Worm (Caenorhabditis elegans) whole organism, L3 larva: ENCODE data around the gene K08E7.8.

Source experiments
- R02D3.7 ChIP-seq: fragments of 150-350 bp; optimal IDR thresholded peaks from 2 replicates; lab custom pipeline; 2014; ENCODE audit warnings: missing biosample characterization, missing genetic modification characterization
- aly-2 ChIP-seq: fragments of 150-350 bp; optimal IDR thresholded peaks from 2 replicates; lab custom pipeline; 2014; ENCODE audit warnings: missing biosample characterization, missing genetic modification characterization
- ama-1 ChIP-seq: fragments of 150-350 bp; optimal IDR thresholded peaks from 2 replicates; lab custom pipeline; 2018
- ceh-16 ChIP-seq: sonication (generic microtip); optimal IDR thresholded peaks from 2 replicates; lab custom pipeline; 2017; ENCODE audit warnings: missing biosample characterization, missing genetic modification characterization
- ceh-28 ChIP-seq: fragments of 150-350 bp; optimal IDR thresholded peaks from 2 replicates; lab custom pipeline; 2014; ENCODE audit warnings: missing biosample characterization, missing genetic modification reagents, missing genetic modification characterization
- ceh-82 ChIP-seq: fragments of 150-350 bp; optimal IDR thresholded peaks from 2 replicates; lab custom pipeline; 2014; ENCODE audit warnings: missing biosample characterization, missing genetic modification characterization
- ceh-9 ChIP-seq: sonication (generic microtip); optimal IDR thresholded peaks from 2 replicates; lab custom pipeline; 2018; ENCODE audit warnings: missing biosample characterization, missing genetic modification characterization
- daf-12 ChIP-seq: fragments of 150-350 bp; optimal IDR thresholded peaks from 2 replicates; lab custom pipeline; 2014; ENCODE audit warnings: missing biosample characterization, missing genetic modification reagents, missing genetic modification characterization
- egl-27 ChIP-seq: sonication (generic microtip); optimal IDR thresholded peaks from 4 replicates; lab custom pipeline; 2017; ENCODE audit warnings: missing biosample characterization, missing genetic modification reagents, missing genetic modification characterization
- egl-5 ChIP-seq: fragments of 150-350 bp; optimal IDR thresholded peaks from 2 replicates; lab custom pipeline; 2017; ENCODE audit warnings: missing biosample characterization, missing genetic modification reagents, missing genetic modification characterization, inconsistent platforms
- elt-1 ChIP-seq: fragments of 150-350 bp; optimal IDR thresholded peaks from 2 replicates; lab custom pipeline; 2014; ENCODE audit warnings: missing biosample characterization, missing genetic modification characterization
- elt-2 ChIP-seq: sonication (generic microtip); optimal IDR thresholded peaks from 2 replicates; lab custom pipeline; 2016; ENCODE audit warnings: missing genetic modification reagents, mild to moderate bottlenecking, missing genetic modification characterization, missing compliant biosample characterization
- eor-1 ChIP-seq, 2 experiments: fragments of 150-350 bp; optimal IDR thresholded peaks; 2 replicates each; lab custom pipeline; 2014 to 2018; ENCODE audit warnings: missing biosample characterization in 2 of 2, missing genetic modification characterization in 2 of 2
- hmg-11 ChIP-seq: sonication (generic microtip); optimal IDR thresholded peaks from 2 replicates; lab custom pipeline; 2016; ENCODE audit warnings: missing genetic modification characterization, missing compliant biosample characterization
- lin-15B ChIP-seq: fragments of 150-350 bp; optimal IDR thresholded peaks from 2 replicates; lab custom pipeline; 2014; ENCODE audit warnings: missing biosample characterization, missing genetic modification characterization
- lin-39 ChIP-seq: fragments of 150-350 bp; optimal IDR thresholded peaks from 2 replicates; lab custom pipeline; 2018; ENCODE audit warnings: missing biosample characterization, missing genetic modification reagents, missing genetic modification characterization
- lsy-12 ChIP-seq: sonication (generic microtip); optimal IDR thresholded peaks from 2 replicates; lab custom pipeline; 2016; ENCODE audit warnings: mild to moderate bottlenecking, missing genetic modification characterization, missing compliant biosample characterization
- mdl-1 ChIP-seq: fragments of 150-350 bp; optimal IDR thresholded peaks from 2 replicates; lab custom pipeline; 2014; ENCODE audit warnings: missing biosample characterization, missing genetic modification characterization
- mml-1 ChIP-seq: fragments of 150-350 bp; sonication (generic microtip); optimal IDR thresholded peaks from 3 replicates; lab custom pipeline; 2014; ENCODE audit warnings: missing biosample characterization, missing genetic modification characterization
- nhr-11 ChIP-seq: fragments of 150-350 bp; optimal IDR thresholded peaks from 2 replicates; lab custom pipeline; 2014; ENCODE audit warnings: missing biosample characterization, missing genetic modification characterization
- nhr-12 ChIP-seq: fragments of 150-350 bp; optimal IDR thresholded peaks from 2 replicates; lab custom pipeline; 2014; ENCODE audit warnings: missing biosample characterization, missing genetic modification characterization
- nhr-23 ChIP-seq: fragments of 150-350 bp; optimal IDR thresholded peaks from 2 replicates; lab custom pipeline; 2014; ENCODE audit warnings: missing biosample characterization, missing genetic modification reagents, missing genetic modification characterization
- nhr-25 ChIP-seq: sonication (generic microtip); optimal IDR thresholded peaks from 2 replicates; lab custom pipeline; 2017; ENCODE audit warnings: missing biosample characterization, missing genetic modification characterization
- nhr-28 ChIP-seq: fragments of 150-350 bp; optimal IDR thresholded peaks from 2 replicates; lab custom pipeline; 2014; ENCODE audit warnings: missing biosample characterization, missing genetic modification characterization
- nhr-67 ChIP-seq: fragments of 150-350 bp; optimal IDR thresholded peaks from 2 replicates; lab custom pipeline; 2014; ENCODE audit warnings: missing biosample characterization, missing genetic modification characterization
- nhr-76 ChIP-seq: fragments of 150-350 bp; sonication (generic microtip); optimal IDR thresholded peaks from 5 replicates; lab custom pipeline; 2014; ENCODE audit warnings: missing biosample characterization, missing genetic modification characterization
- pha-4 ChIP-seq: fragments of 150-350 bp; optimal IDR thresholded peaks from 2 replicates; lab custom pipeline; 2014; ENCODE audit warnings: missing biosample characterization, missing genetic modification reagents, missing genetic modification characterization
- sea-2 ChIP-seq: fragments of 150-350 bp; sonication (generic microtip); optimal IDR thresholded peaks from 4 replicates; lab custom pipeline; 2014; ENCODE audit warnings: missing biosample characterization, missing genetic modification reagents, missing genetic modification characterization
- skn-1 ChIP-seq: fragments of 150-350 bp; optimal IDR thresholded peaks from 2 replicates; lab custom pipeline; 2014; ENCODE audit warnings: missing biosample characterization, missing genetic modification characterization
- snpc-4 ChIP-seq: fragments of 150-350 bp; optimal IDR thresholded peaks from 2 replicates; lab custom pipeline; 2014; ENCODE audit warnings: missing biosample characterization, missing genetic modification characterization
- tbx-2 ChIP-seq: sonication (generic microtip); optimal IDR thresholded peaks from 2 replicates; lab custom pipeline; 2016; ENCODE audit warnings: mild to moderate bottlenecking, missing genetic modification characterization, missing compliant biosample characterization
- unc-39 ChIP-seq: sonication (generic microtip); optimal IDR thresholded peaks from 4 replicates; lab custom pipeline; 2017; ENCODE audit warnings: missing biosample characterization, missing genetic modification characterization
- zag-1 ChIP-seq: fragments of 150-350 bp; optimal IDR thresholded peaks from 2 replicates; lab custom pipeline; 2014; ENCODE audit warnings: missing biosample characterization, missing genetic modification characterization
- ztf-11 ChIP-seq: fragments of 150-350 bp; optimal IDR thresholded peaks from 2 replicates; lab custom pipeline; 2014; ENCODE audit warnings: missing biosample characterization, missing genetic modification characterization
- ztf-4 ChIP-seq: fragments of 150-350 bp; optimal IDR thresholded peaks from 2 replicates; lab custom pipeline; 2014; ENCODE audit warnings: missing biosample characterization, missing genetic modification characterization

The K08E7.8 gene

ce11 chrIV:12573068-12573467 is 12.8 kb downstream of the K08E7.8 start, which contains the start of gene K08E7.5:
TSS of gene K08E7.5 (plus strand) at chrIV:12573368.
- no peak for TF ChIP-seq daf-12
- no peak for TF ChIP-seq nhr-12 (tag; lab: Kevin White, UChicago)
- TF ChIP-seq zag-1 (tag; lab: Kevin White, UChicago) = no peak
- TF ChIP-seq R02D3.7 (tag; lab: Kevin White, UChicago) = no peak
- no peak for TF ChIP-seq nhr-76 (tag; lab: Kevin White, UChicago)
- TF ChIP-seq nhr-67 (tag; lab: Kevin White, UChicago) = no peak
- TF ChIP-seq egl-5 (tag; lab: Kevin White, UChicago) = no peak
- no peak for TF ChIP-seq lin-39 (tag; lab: Kevin White, UChicago)
- no peak for TF ChIP-seq elt-2
- TF ChIP-seq nhr-25 (tag; lab: Kevin White, UChicago) = no peak
- TF ChIP-seq ceh-16 = no peak
- no peak for TF ChIP-seq snpc-4
- TF ChIP-seq unc-39 (tag; lab: Kevin White, UChicago) = no peak
- no peak for TF ChIP-seq mdl-1 (tag; lab: Kevin White, UChicago)
- TF ChIP-seq mml-1 (tag; lab: Kevin White, UChicago) = no peak
- no peak for TF ChIP-seq nhr-23 (tag; lab: Kevin White, UChicago)
- TF ChIP-seq lsy-12 (tag; lab: Kevin White, UChicago) = no peak

ce11 chrIV:12571047-12571446 is 14.8 kb downstream of the K08E7.8 start, which contains the start of gene K08E7.4:
TSS of gene K08E7.4 (minus strand) at chrIV:12571147.
- TF ChIP-seq nhr-23 (tag; lab: Kevin White, UChicago) (no peak), mml-1 (tag; lab: Kevin White, UChicago) (no peak), unc-39 (tag; lab: Kevin White, UChicago) (no peak), nhr-11 (tag; lab: Kevin White, UChicago) (no peak), sea-2 (GFP tag; lab: Kevin White, UChicago) (no peak), nhr-25 (tag; lab: Kevin White, UChicago) (no peak), skn-1 (no peak), elt-1 (no peak), ceh-9 (tag; lab: Kevin White, UChicago) (no peak), tbx-2 (tag; lab: Kevin White, UChicago) (no peak), egl-5 (tag; lab: Kevin White, UChicago) (no peak), hmg-11 (tag; lab: Kevin White, UChicago) (no peak), pha-4 (tag; lab: Kevin White, UChicago) (no peak)

- no peak for TF ChIP-seq mml-1 (tag; lab: Kevin White, UChicago)
- TF ChIP-seq ceh-82 = no peak
- TF ChIP-seq mdl-1 (tag; lab: Kevin White, UChicago) = no peak
- TF ChIP-seq aly-2 (tag; lab: Kevin White, UChicago) = no peak
- TF ChIP-seq nhr-76 (tag; lab: Kevin White, UChicago) = no peak
- no peak for TF ChIP-seq ceh-28
- TF ChIP-seq unc-39 (tag; lab: Kevin White, UChicago) = no peak
- no peak for TF ChIP-seq lin-39 (tag; lab: Kevin White, UChicago)
- TF ChIP-seq nhr-25 (tag; lab: Kevin White, UChicago) = no peak
- no peak for TF ChIP-seq hmg-11 (tag; lab: Kevin White, UChicago)
- no peak for TF ChIP-seq ama-1 (lab: Kevin White, UChicago)
- no peak for TF ChIP-seq pha-4 (tag; lab: Kevin White, UChicago)
- no peak for TF ChIP-seq nhr-67 (tag; lab: Kevin White, UChicago)
- TF ChIP-seq nhr-28 (tag; lab: Kevin White, UChicago) = no peak
- TF ChIP-seq egl-27 = no peak
- TF ChIP-seq nhr-11 (tag; lab: Kevin White, UChicago) = no peak
Measured at ce11 chrIV:12570546-12570945, 15.3 kb downstream of the K08E7.8 start.

ce11 chrIV:12567176-12567892 is 18.5 kb downstream of the K08E7.8 start, which contains the start of the genes hsb-1 and let-99:
TSS of gene hsb-1 (minus strand) at chrIV:12567226.
TSS of gene let-99 (plus strand) at chrIV:12567842.
- TF ChIP-seq ceh-82 (no peak), sea-2 (GFP tag; lab: Kevin White, UChicago) (no peak), ztf-4 (no peak), nhr-28 (tag; lab: Kevin White, UChicago) (no peak), egl-5 (tag; lab: Kevin White, UChicago) (peak; percentile 8), ztf-11 (tag; lab: Kevin White, UChicago) (no peak), egl-27 (no peak), nhr-11 (tag; lab: Kevin White, UChicago) (no peak), ceh-16 (no peak), eor-1 (tag; optimal IDR thresholded peaks at IDR 0.05; lab: Kevin White, UChicago) (no peak), elt-2 (peak; percentile 12), lin-15B (no peak), nhr-25 (tag; lab: Kevin White, UChicago) (peak; percentile 31), nhr-23 (tag; lab: Kevin White, UChicago) (no peak), nhr-76 (tag; lab: Kevin White, UChicago) (no peak)
